Fruit fly (Drosophila melanogaster) whole organism, wandering third instar larva: ENCODE data around the gene Dbx.

ENCODE experiments used
- CG32264 ChIP-seq: fragments of 200-800 bp; sonication (Bioruptor generic); optimal IDR thresholded peaks from 2 replicates; lab custom pipeline; 2016; ENCODE audit warnings: missing biosample characterization, missing genetic modification characterization
- CrebA ChIP-seq: fragments of 200-800 bp; sonication (Bioruptor generic); optimal IDR thresholded peaks from 2 replicates; lab custom pipeline; 2016; ENCODE audit warnings: missing biosample characterization, mild to moderate bottlenecking, missing genetic modification characterization, borderline replicate concordance
- Dfd ChIP-seq: fragments of >200 bp; optimal IDR thresholded peaks from 2 replicates; lab custom pipeline; 2017; ENCODE audit warnings: missing biosample characterization, missing genetic modification characterization
- Jra ChIP-seq: sonication (Bioruptor generic); optimal IDR thresholded peaks from 2 replicates; lab custom pipeline; 2016; ENCODE audit warnings: missing biosample characterization, missing genetic modification characterization
- fru ChIP-seq: fragments of 200-800 bp; sonication (Bioruptor generic); optimal IDR thresholded peaks from 3 replicates; lab custom pipeline; 2016; ENCODE audit warnings: missing biosample characterization, mild to moderate bottlenecking, missing genetic modification characterization
- h ChIP-seq: fragments of 200-800 bp; sonication (Bioruptor generic); optimal IDR thresholded peaks from 3 replicates; lab custom pipeline; 2016; ENCODE audit warnings: missing biosample characterization, mild to moderate bottlenecking, missing genetic modification characterization
- sage ChIP-seq: fragments of 200-800 bp; sonication (Bioruptor generic); optimal IDR thresholded peaks from 2 replicates; lab custom pipeline; 2016; ENCODE audit warnings: missing biosample characterization, mild to moderate bottlenecking, missing genetic modification characterization

DNA sequence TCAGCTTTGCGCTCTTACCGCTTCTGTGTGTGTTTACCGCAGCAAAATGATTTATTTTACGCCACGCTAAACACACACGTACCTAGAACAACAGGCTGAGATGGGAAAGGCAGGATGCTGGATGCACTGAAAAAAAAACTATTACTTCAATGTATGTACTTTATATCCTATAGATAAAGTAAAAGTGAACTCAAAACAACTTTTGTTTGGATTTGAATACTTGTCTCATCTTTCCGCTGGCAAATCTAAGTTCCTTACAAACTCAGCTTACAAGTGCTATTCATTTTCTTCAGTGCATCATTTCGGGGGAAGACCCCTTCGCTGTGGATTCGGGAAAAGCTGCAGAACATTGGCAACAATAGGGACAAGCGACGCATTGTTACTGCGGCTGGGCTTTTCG is 55.7 kb downstream of the Dbx start:
- TF ChIP-seq CrebA (GFP tag; lab: Kevin White, UChicago) (no peak), CG32264 (GFP tag; lab: Kevin White, UChicago) (no peak), fru (GFP tag; lab: Kevin White, UChicago) (no peak), h (GFP tag; lab: Kevin White, UChicago) (no peak), sage (no peak), Dfd (GFP tag; lab: Kevin White, UChicago) (no peak), Jra (GFP tag; lab: Kevin White, UChicago) (no peak)
